Fruit fly (Drosophila melanogaster) whole organism, embryonic: Measurements from ENCODE around the gene Drice.
A peak's percentile ranks its signal among the peaks of the same experiment; 100 is the strongest.

ENCODE experiments used
- Awh ChIP-seq: fragments of 200-800 bp; sonication (Bioruptor generic); IDR thresholded peaks from 2 replicates; pipeline ENCODE4, ENCODE4 v1.3.6; 2022; ENCODE audit warnings: missing biosample characterization, missing genetic modification characterization
- Bteb2 ChIP-seq: fragments of 200-800 bp; sonication (Bioruptor generic); optimal IDR thresholded peaks from 2 replicates; lab custom pipeline; 2016; ENCODE audit warnings: missing biosample characterization, missing genetic modification characterization
- CG13624 ChIP-seq: fragments of 200-800 bp; sonication (Bioruptor generic); optimal IDR thresholded peaks from 2 replicates; lab custom pipeline; 2016; ENCODE audit warnings: missing biosample characterization, missing genetic modification characterization
- CG1647 ChIP-seq: fragments of 200-800 bp; sonication (Bioruptor generic); optimal IDR thresholded peaks from 3 replicates; lab custom pipeline; 2016; ENCODE audit warnings: missing biosample characterization, missing genetic modification characterization
- CG16863 ChIP-seq: fragments of 200-800 bp; sonication (Bioruptor generic); optimal IDR thresholded peaks from 3 replicates; lab custom pipeline; 2016; ENCODE audit warnings: missing biosample characterization, missing genetic modification characterization
- CG17802 ChIP-seq: fragments of 200-800 bp; sonication (Bioruptor generic); optimal IDR thresholded peaks from 2 replicates; lab custom pipeline; 2018; ENCODE audit warnings: missing biosample characterization, mild to moderate bottlenecking, missing genetic modification characterization, moderate library complexity
- CG2120 ChIP-seq: fragments of 200-800 bp; sonication (Bioruptor generic); optimal IDR thresholded peaks from 3 replicates; lab custom pipeline; 2016; ENCODE audit warnings: missing biosample characterization, missing genetic modification characterization
- CG31365 ChIP-seq: fragments of 200-800 bp; sonication (Bioruptor generic); optimal IDR thresholded peaks from 2 replicates; lab custom pipeline; 2018; ENCODE audit warnings: missing biosample characterization, mild to moderate bottlenecking, missing genetic modification characterization
- CG3281 ChIP-seq: fragments of 200-800 bp; sonication (Bioruptor generic); optimal IDR thresholded peaks from 3 replicates; lab custom pipeline; 2017; ENCODE audit warnings: missing biosample characterization, mild to moderate bottlenecking, missing genetic modification characterization
- CG3407 ChIP-seq: fragments of 200-800 bp; sonication (Bioruptor generic); optimal IDR thresholded peaks from 2 replicates; lab custom pipeline; 2018; ENCODE audit warnings: missing biosample characterization, mild to moderate bottlenecking, missing genetic modification characterization
- CG34224 ChIP-seq: fragments of 200-800 bp; sonication (Bioruptor generic); IDR thresholded peaks from 3 replicates; pipeline ENCODE4 v1.3.6; 2022; ENCODE audit warnings: missing biosample characterization, missing genetic modification characterization; ENCODE audit not compliant: partially characterized antibody
- CG3838 ChIP-seq: fragments of 200-800 bp; sonication (Bioruptor generic); optimal IDR thresholded peaks from 3 replicates; lab custom pipeline; 2016; ENCODE audit warnings: missing biosample characterization, missing genetic modification characterization
- CG5180 ChIP-seq: fragments of 200-800 bp; sonication (Bioruptor generic); optimal IDR thresholded peaks from 3 replicates; lab custom pipeline; 2017; ENCODE audit warnings: missing biosample characterization, missing genetic modification characterization, mild to moderate bottlenecking, moderate library complexity, missing genetic modification reagents
- CG6683 ChIP-seq: fragments of 200-800 bp; sonication (Bioruptor generic); optimal IDR thresholded peaks from 2 replicates; lab custom pipeline; 2017; ENCODE audit warnings: missing biosample characterization, mild to moderate bottlenecking, missing genetic modification characterization, missing genetic modification reagents
- CG8359 ChIP-seq: fragments of 200-800 bp; sonication (Bioruptor generic); optimal IDR thresholded peaks from 2 replicates; lab custom pipeline; 2017; ENCODE audit warnings: missing biosample characterization, mild to moderate bottlenecking, missing genetic modification characterization, borderline replicate concordance
- Ets97D ChIP-seq: fragments of 200-800 bp; sonication (Bioruptor generic); optimal IDR thresholded peaks from 3 replicates; lab custom pipeline; 2016; ENCODE audit warnings: missing biosample characterization, missing genetic modification characterization
- H2.0 ChIP-seq: fragments of 200-800 bp; sonication (Bioruptor generic); IDR thresholded peaks from 2 replicates; pipeline ENCODE4 v1.3.6; 2022; ENCODE audit warnings: missing biosample characterization, missing genetic modification characterization
- HHEX ChIP-seq: fragments of 200-800 bp; sonication (Bioruptor generic); optimal IDR thresholded peaks from 3 replicates; lab custom pipeline; 2017; ENCODE audit warnings: missing biosample characterization, mild to moderate bottlenecking, missing genetic modification characterization, missing genetic modification reagents
- MESR4 ChIP-seq: fragments of 200-800 bp; sonication (Bioruptor generic); optimal IDR thresholded peaks from 2 replicates; lab custom pipeline; 2018; ENCODE audit warnings: missing biosample characterization, mild to moderate bottlenecking, missing genetic modification characterization, moderate library complexity
- Max ChIP-seq: fragments of 200-800 bp; sonication (Bioruptor generic); optimal IDR thresholded peaks from 2 replicates; lab custom pipeline; 2016; ENCODE audit warnings: missing biosample characterization, mild to moderate bottlenecking, missing genetic modification characterization
- Med ChIP-seq: fragments of 200-800 bp; sonication (Bioruptor generic); peaks from one replicate; lab custom pipeline; 2016; ENCODE audit warnings: missing biosample characterization, missing genetic modification characterization, mild to moderate bottlenecking, inconsistent platforms, moderate library complexity
- Mrtf ChIP-seq: fragments of 200-800 bp; sonication (Bioruptor generic); IDR thresholded peaks from 3 replicates; pipeline ENCODE4 v1.3.6; 2022; ENCODE audit warnings: missing biosample characterization, missing genetic modification characterization
- NC2α ChIP-seq: fragments of 200-800 bp; sonication (Bioruptor generic); optimal IDR thresholded peaks from 2 replicates; lab custom pipeline; 2016; ENCODE audit warnings: missing biosample characterization, missing genetic modification characterization
- Optix ChIP-seq: fragments of 200-800 bp; sonication (Bioruptor generic); IDR thresholded peaks from 3 replicates; pipeline ENCODE4 v1.3.6; 2022; ENCODE audit warnings: missing biosample characterization, missing genetic modification characterization
- Rfx ChIP-seq: fragments of 200-800 bp; sonication (Bioruptor generic); IDR thresholded peaks from 2 replicates; pipeline ENCODE4 v1.3.6; 2022; ENCODE audit warnings: missing biosample characterization, missing genetic modification characterization
- Sin3A ChIP-seq: fragments of >200 bp; optimal IDR thresholded peaks from 2 replicates; lab custom pipeline; 2018
- Sox100B ChIP-seq: fragments of 200-800 bp; sonication (Bioruptor generic); optimal IDR thresholded peaks from 3 replicates; lab custom pipeline; 2018; ENCODE audit warnings: missing biosample characterization, mild to moderate bottlenecking, missing genetic modification characterization
- Tbp ChIP-seq: fragments of >200 bp; optimal IDR thresholded peaks from 2 replicates; lab custom pipeline; 2018; ENCODE audit warnings: missing biosample characterization, missing genetic modification characterization
- al ChIP-seq: fragments of 200-800 bp; sonication (Bioruptor generic); IDR thresholded peaks from 2 replicates; pipeline ENCODE4 v1.3.6; 2022; ENCODE audit warnings: missing biosample characterization, missing genetic modification characterization
- ash1 ChIP-seq: fragments of 200-800 bp; sonication (Bioruptor generic); optimal IDR thresholded peaks from 2 replicates; lab custom pipeline; 2018; ENCODE audit warnings: missing biosample characterization, mild to moderate bottlenecking, missing genetic modification characterization
- ato ChIP-seq: fragments of 200-800 bp; sonication (Bioruptor generic); IDR thresholded peaks from 2 replicates; pipeline ENCODE4 v1.3.6; 2022; ENCODE audit warnings: missing biosample characterization, missing genetic modification characterization; ENCODE audit not compliant: partially characterized antibody
- bbx ChIP-seq: fragments of 200-800 bp; sonication (Bioruptor generic); IDR thresholded peaks from 2 replicates; pipeline ENCODE4 v1.3.6; 2022; ENCODE audit warnings: missing biosample characterization, missing genetic modification characterization; ENCODE audit not compliant: partially characterized antibody
- bigmax ChIP-seq: fragments of 200-800 bp; sonication (Bioruptor generic); optimal IDR thresholded peaks from 2 replicates; lab custom pipeline; 2018; ENCODE audit warnings: missing biosample characterization, mild to moderate bottlenecking, missing genetic modification characterization
- btn ChIP-seq: fragments of 200-800 bp; sonication (Bioruptor generic); optimal IDR thresholded peaks from 2 replicates; lab custom pipeline; 2016; ENCODE audit warnings: missing biosample characterization, missing genetic modification characterization
- cad ChIP-seq: fragments of >200 bp; optimal IDR thresholded peaks from 2 replicates; lab custom pipeline; 2017; ENCODE audit warnings: missing biosample characterization, missing genetic modification characterization
- chinmo ChIP-seq: fragments of 200-800 bp; sonication (Bioruptor generic); IDR thresholded peaks from 4 replicates; pipeline ENCODE4 v1.3.6; 2022; ENCODE audit warnings: missing biosample characterization, missing genetic modification characterization; ENCODE audit not compliant: partially characterized antibody
- dati ChIP-seq: fragments of 200-800 bp; sonication (Bioruptor generic); IDR thresholded peaks from 2 replicates; pipeline ENCODE4 v1.3.6; 2022; ENCODE audit warnings: missing biosample characterization, missing genetic modification characterization
- dpn ChIP-seq, 2 experiments: fragments of 200-800 bp; sonication (Bioruptor generic); optimal IDR thresholded peaks; 3 replicates each; lab custom pipeline; 2016; ENCODE audit warnings: missing biosample characterization in 2 of 2, missing genetic modification characterization in 2 of 2
- insv ChIP-seq, 2 experiments: fragments of 200-800 bp; sonication (Bioruptor generic); optimal IDR thresholded peaks; 3 replicates each; lab custom pipeline; 2016 to 2018; ENCODE audit warnings: missing biosample characterization in 2 of 2, missing genetic modification characterization in 2 of 2
- luna ChIP-seq: fragments of 200-800 bp; sonication (Bioruptor generic); optimal IDR thresholded peaks from 2 replicates; lab custom pipeline; 2016; ENCODE audit warnings: missing biosample characterization, missing genetic modification characterization
- odd ChIP-seq: fragments of 200-800 bp; sonication (Bioruptor generic); optimal IDR thresholded peaks from 2 replicates; lab custom pipeline; 2017; ENCODE audit warnings: missing biosample characterization, mild to moderate bottlenecking, missing genetic modification characterization
- pzg ChIP-seq: fragments of 200-800 bp; sonication (Bioruptor generic); optimal IDR thresholded peaks from 3 replicates; lab custom pipeline; 2018; ENCODE audit warnings: missing biosample characterization, mild to moderate bottlenecking, missing genetic modification characterization, moderate library complexity
- row ChIP-seq: fragments of 200-800 bp; sonication (Bioruptor generic); IDR thresholded peaks from 3 replicates; pipeline ENCODE4 v1.3.6; 2022; ENCODE audit warnings: missing biosample characterization, missing genetic modification characterization
- sens ChIP-seq: fragments of 200-800 bp; sonication (Bioruptor generic); peaks from one replicate; lab custom pipeline; 2016; ENCODE audit warnings: missing biosample characterization, missing genetic modification characterization
- stwl ChIP-seq: fragments of 200-800 bp; sonication (Bioruptor generic); optimal IDR thresholded peaks from 3 replicates; lab custom pipeline; 2018; ENCODE audit warnings: missing biosample characterization, mild to moderate bottlenecking, missing genetic modification characterization, moderate library complexity
- tll ChIP-seq, 2 experiments: fragments of 200-800 bp in 1 of 2; fragments of >200 bp in 1 of 2; sonication (Bioruptor generic) in 1 of 2; optimal IDR thresholded peaks; 2 replicates each; lab custom pipeline; 2017 to 2019; ENCODE audit warnings: missing biosample characterization in 2 of 2, missing genetic modification characterization in 2 of 2, mild to moderate bottlenecking in 1 of 2, moderate library complexity in 1 of 2
- tx ChIP-seq: fragments of 200-800 bp; sonication (Bioruptor generic); optimal IDR thresholded peaks from 2 replicates; lab custom pipeline; 2016; ENCODE audit warnings: missing biosample characterization, missing genetic modification characterization
- z ChIP-seq: fragments of 200-800 bp; sonication (Bioruptor generic); IDR thresholded peaks from 3 replicates; pipeline ENCODE4 v1.3.6; 2022; ENCODE audit warnings: missing biosample characterization, missing genetic modification characterization
- zen2 ChIP-seq: fragments of 200-800 bp; sonication (Bioruptor generic); IDR thresholded peaks from 3 replicates; pipeline ENCODE4 v1.3.6; 2022; ENCODE audit warnings: missing biosample characterization, missing genetic modification characterization; ENCODE audit not compliant: partially characterized antibody

The Drice gene

dm6 chr3R:29798966-29799680, at the start of gene Drice, which contains the start of gene Rnb (continued):
- TF ChIP-seq Rfx (GFP tag; lab: Robert Waterston, UW), result peak; percentile 62
- no peak for TF ChIP-seq Mrtf (GFP tag; lab: Robert Waterston, UW)
- TF ChIP-seq Max (GFP tag; lab: Kevin White, UChicago), result peak; percentile 58
- peak; percentile 90 for TF ChIP-seq MESR4 (GFP tag; lab: Kevin White, UChicago)
- peak; percentile 29 for TF ChIP-seq CG6683 (GFP tag; lab: Kevin White, UChicago)
- no peak for TF ChIP-seq z (GFP tag; lab: Robert Waterston, UW)
- no peak for TF ChIP-seq odd
- TF ChIP-seq CG1647 (GFP tag; lab: Kevin White, UChicago), result no peak
- peak; percentile 77 for TF ChIP-seq Sin3A (lab: Kevin White, UChicago)
- TF ChIP-seq dpn (GFP tag; optimal IDR thresholded peaks at IDR 0.05; lab: Kevin White, UChicago), result peak in 1 of 2 experiments; percentile 33
- TF ChIP-seq insv (GFP tag; optimal IDR thresholded peaks at IDR 0.05; lab: Kevin White, UChicago), result peak in 1 of 2 experiments; percentile 10
- no peak for TF ChIP-seq bigmax (GFP tag; lab: Kevin White, UChicago)
- peak; percentile 2 for TF ChIP-seq CG8359 (GFP tag; lab: Kevin White, UChicago)
- peak; percentile 56; the same call in 2 of the 3 replicates for TF ChIP-seq CG34224 (GFP tag; lab: Robert Waterston, UW)
- 0 out of 4 replicates have a peak, but pooled peaks have one; percentile 47 for TF ChIP-seq chinmo (GFP tag; lab: Robert Waterston, UW)
- peak; percentile 38; the same call in 1 of the 2 replicates for TF ChIP-seq H2.0 (GFP tag; lab: Robert Waterston, UW)
- no peak for TF ChIP-seq Sox100B
- TF ChIP-seq al (GFP tag; lab: Robert Waterston, UW), result peak; percentile 40; the same call in 1 of the 2 replicates
- peak; percentile 85 for TF ChIP-seq Med (GFP tag; lab: Kevin White, UChicago)
- TF ChIP-seq Tbp (GFP tag; lab: Kevin White, UChicago), result peak; percentile 32
- TF ChIP-seq Optix, result 0 out of 3 replicates have a peak, but pooled peaks have one; percentile 16
- TF ChIP-seq CG3407 (GFP tag; lab: Kevin White, UChicago), result no peak
- peak; percentile 55 for TF ChIP-seq CG2120 (GFP tag; lab: Kevin White, UChicago)
- peak; percentile 51 for TF ChIP-seq pzg
- TF ChIP-seq CG3281 (GFP tag; lab: Kevin White, UChicago), result peak; percentile 56
- no peak for TF ChIP-seq Awh (GFP tag; lab: Robert Waterston, UW)
- TF ChIP-seq tx (GFP tag; lab: Kevin White, UChicago), result no peak
- TF ChIP-seq CG31365 (tag; lab: Kevin White, UChicago), result no peak
- TF ChIP-seq NC2α (GFP tag; lab: Kevin White, UChicago), result no peak
- no peak for TF ChIP-seq Ets97D (GFP tag; lab: Kevin White, UChicago)
- peak; percentile 90 for TF ChIP-seq row (GFP tag; lab: Robert Waterston, UW)
- peak; percentile 95 for TF ChIP-seq CG17802 (tag; lab: Kevin White, UChicago)
- TF ChIP-seq CG5180 (GFP tag; lab: Kevin White, UChicago), result no peak
- no peak for TF ChIP-seq Bteb2 (GFP tag; lab: Kevin White, UChicago)
- peak; percentile 96 for TF ChIP-seq cad (GFP tag; lab: Kevin White, UChicago)
- TF ChIP-seq sens (GFP tag; lab: Kevin White, UChicago), result peak; percentile 79
- TF ChIP-seq bbx, result peak; percentile 47; the same call in 1 of the 2 replicates
- no peak for TF ChIP-seq dati (GFP tag; lab: Robert Waterston, UW)
- no peak for TF ChIP-seq zen2 (GFP tag; lab: Robert Waterston, UW)
- TF ChIP-seq CG3838 (GFP tag; lab: Kevin White, UChicago), result no peak
- TF ChIP-seq ash1 (GFP tag; lab: Kevin White, UChicago), result no peak
- TF ChIP-seq btn (GFP tag; lab: Kevin White, UChicago), result no peak
- TF ChIP-seq CG16863, result no peak
- TF ChIP-seq HHEX (GFP tag; lab: Kevin White, UChicago), result peak; percentile 50
- TF ChIP-seq luna (GFP tag; lab: Kevin White, UChicago), result no peak
- TF ChIP-seq ato (GFP tag; lab: Robert Waterston, UW), result no peak
- TF ChIP-seq tll (GFP tag; optimal IDR thresholded peaks at IDR 0.05; lab: Kevin White, UChicago), result no peak
- TF ChIP-seq stwl (tag; lab: Kevin White, UChicago), result peak; percentile 6
- no peak for TF ChIP-seq CG13624
